Fruit fly (Drosophila melanogaster) whole organism, wandering third instar larva: ENCODE data around the gene ND-ACP.

Experiments used
- Dfd ChIP-seq: fragments of >200 bp; optimal IDR thresholded peaks from 2 replicates; lab custom pipeline; 2017; ENCODE audit warnings: missing biosample characterization, missing genetic modification characterization
- Dif ChIP-seq: fragments of 200-275, 200-300 bp; sonication (Bioruptor generic); optimal IDR thresholded peaks from 2 replicates; lab custom pipeline; 2018; ENCODE audit warnings: missing biosample characterization, missing genetic modification characterization; ENCODE audit not compliant: partially characterized antibody
- Myc ChIP-seq: fragments of >200 bp; optimal IDR thresholded peaks from 2 replicates; lab custom pipeline; 2017
- N ChIP-seq: fragments of >200 bp; optimal IDR thresholded peaks from 2 replicates; lab custom pipeline; 2018; ENCODE audit warnings: missing biosample characterization, missing external identifiers, missing genetic modification characterization
- brk ChIP-seq: fragments of 200-800 bp; sonication (Bioruptor generic); optimal IDR thresholded peaks from 2 replicates; lab custom pipeline; 2016; ENCODE audit warnings: missing biosample characterization, mild to moderate bottlenecking, missing genetic modification characterization
- dmrt93B ChIP-seq: fragments of 200-800 bp; sonication (Bioruptor generic); optimal IDR thresholded peaks from 2 replicates; lab custom pipeline; 2018; ENCODE audit warnings: missing biosample characterization, mild to moderate bottlenecking, missing genetic modification characterization
- dsf ChIP-seq: sonication (Bioruptor generic); optimal IDR thresholded peaks from 2 replicates; lab custom pipeline; 2016; ENCODE audit warnings: missing biosample characterization, missing genetic modification characterization, borderline replicate concordance
- fru ChIP-seq: fragments of 200-800 bp; sonication (Bioruptor generic); optimal IDR thresholded peaks from 3 replicates; lab custom pipeline; 2016; ENCODE audit warnings: missing biosample characterization, mild to moderate bottlenecking, missing genetic modification characterization
- h ChIP-seq: fragments of 200-800 bp; sonication (Bioruptor generic); optimal IDR thresholded peaks from 3 replicates; lab custom pipeline; 2016; ENCODE audit warnings: missing biosample characterization, mild to moderate bottlenecking, missing genetic modification characterization
- jim ChIP-seq: fragments of 175-275, 200-325 bp; sonication (Bioruptor generic); optimal IDR thresholded peaks from 2 replicates; lab custom pipeline; 2016; ENCODE audit warnings: missing biosample characterization, mild to moderate bottlenecking, missing genetic modification characterization
- psq ChIP-seq: fragments of 200-800 bp; sonication (Bioruptor generic); optimal IDR thresholded peaks from 3 replicates; lab custom pipeline; 2017; ENCODE audit warnings: missing biosample characterization, mild to moderate bottlenecking, missing genetic modification characterization, moderate library complexity
- sage ChIP-seq: fragments of 200-800 bp; sonication (Bioruptor generic); optimal IDR thresholded peaks from 2 replicates; lab custom pipeline; 2016; ENCODE audit warnings: missing biosample characterization, mild to moderate bottlenecking, missing genetic modification characterization
- sv ChIP-seq: fragments of 200-800 bp; sonication (Bioruptor generic); optimal IDR thresholded peaks from 3 replicates; lab custom pipeline; 2016; ENCODE audit warnings: missing biosample characterization, missing genetic modification characterization
- woc ChIP-seq: sonication (Bioruptor generic); optimal IDR thresholded peaks from 2 replicates; lab custom pipeline; 2016; ENCODE audit warnings: missing biosample characterization, mild to moderate bottlenecking, missing genetic modification characterization

DNA sequence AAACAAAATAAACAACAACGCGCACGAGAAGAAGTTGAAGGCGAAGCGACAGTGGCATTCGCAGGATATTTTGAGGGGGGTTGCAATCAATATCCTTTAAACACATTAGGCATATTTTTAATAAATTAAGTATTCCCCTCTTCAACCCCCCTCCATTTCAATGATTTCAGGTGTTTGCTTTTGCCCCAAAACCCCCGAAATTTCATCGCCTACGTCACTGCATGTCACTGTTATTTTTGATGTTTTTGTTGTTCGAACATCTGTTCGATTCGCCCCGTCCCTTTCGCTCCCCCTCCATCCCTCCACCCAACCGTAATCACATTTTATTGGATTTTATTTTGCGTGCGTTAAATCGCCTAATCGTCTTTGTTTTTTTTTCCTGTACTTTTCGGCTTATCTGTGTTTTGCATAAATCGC is 38.5 kb downstream of the ND-ACP start:
- TF ChIP-seq dmrt93B, result peak; percentile 73
- TF ChIP-seq woc, result peak; percentile 68
- TF ChIP-seq dsf (GFP tag; lab: Kevin White, UChicago), result no peak
- TF ChIP-seq fru (GFP tag; lab: Kevin White, UChicago), result peak; percentile 83
- peak; percentile 81 for TF ChIP-seq psq (GFP tag; lab: Kevin White, UChicago)
- TF ChIP-seq h (GFP tag; lab: Kevin White, UChicago), result peak; percentile 92
- no peak for TF ChIP-seq Dfd
- TF ChIP-seq jim (GFP tag; lab: Kevin White, UChicago), result peak; percentile 14
- TF ChIP-seq Myc (lab: Kevin White, UChicago), result no peak
- TF ChIP-seq sage (GFP tag; lab: Kevin White, UChicago), result peak; percentile 18
- TF ChIP-seq N (GFP tag; lab: Kevin White, UChicago), result no peak
- peak; percentile 12 for TF ChIP-seq brk
- peak; percentile 67 for TF ChIP-seq sv (GFP tag; lab: Kevin White, UChicago)
- TF ChIP-seq Dif (GFP tag; lab: Kevin White, UChicago), result no peak
